Worm (Caenorhabditis elegans) whole organism, late embryonic: Measurements from ENCODE around the gene exos-9.

ENCODE experiments used
- F13H6.1 ChIP-seq: sonication (generic microtip); optimal IDR thresholded peaks from 2 replicates; lab custom pipeline; 2016; ENCODE audit warnings: missing genetic modification characterization, missing compliant biosample characterization
- K02D7.2 ChIP-seq: sonication (generic microtip); optimal IDR thresholded peaks from 2 replicates; lab custom pipeline; 2017; ENCODE audit warnings: mild to moderate bottlenecking, missing genetic modification characterization, missing compliant biosample characterization
- ceh-6 ChIP-seq: fragments of 200-800 bp; sonication (Bioruptor generic); optimal IDR thresholded peaks from 2 replicates; lab custom pipeline; 2018; ENCODE audit warnings: mild to moderate bottlenecking, missing genetic modification characterization, missing compliant biosample characterization
- hlh-15 ChIP-seq: sonication (generic microtip); optimal IDR thresholded peaks from 2 replicates; lab custom pipeline; 2016; ENCODE audit warnings: missing genetic modification characterization, missing compliant biosample characterization

ce11 chrIII:7185473-7185872, 12.4 kb downstream of the exos-9 start, which contains the start of gene F37C12.14:
- TF ChIP-seq ceh-6 (GFP tag; lab: Kevin White, UChicago), result no peak
- no peak for TF ChIP-seq F13H6.1 (tag; lab: Kevin White, UChicago)
- no peak for TF ChIP-seq K02D7.2
- no peak for TF ChIP-seq hlh-15 (tag; lab: Kevin White, UChicago)
